Worm (Caenorhabditis elegans): ENCODE data around the gene H40L08.2.

DNA sequence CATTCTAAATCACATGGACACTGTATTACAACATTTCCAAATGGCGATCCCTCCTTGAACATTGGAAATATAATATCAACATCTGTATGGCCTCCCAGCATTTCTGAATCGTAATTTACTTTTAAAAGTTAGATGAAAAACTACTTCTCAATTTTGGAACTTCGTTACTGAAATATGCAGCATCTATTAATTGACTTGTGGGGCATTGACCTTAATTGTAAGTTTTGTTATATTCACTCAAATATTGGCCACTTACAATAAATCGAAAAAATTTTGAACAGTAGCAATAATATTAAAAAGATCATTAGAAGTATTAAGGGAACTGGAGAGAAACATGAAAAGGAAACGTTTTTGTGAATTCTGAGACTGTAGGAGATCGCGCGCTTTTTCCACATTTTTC is 8.3 kb downstream of the H40L08.2 start, which contains the start of gene mam-6:
- TF ChIP-seq nhr-11 (tag; optimal IDR thresholded peaks at IDR 0.05) (no peak), egl-27 (tag; optimal IDR thresholded peaks at IDR 0.05) (no peak), egl-5 (tag; optimal IDR thresholded peaks at IDR 0.05) (no peak), elt-2 (tag; optimal IDR thresholded peaks at IDR 0.05) (no peak), lin-39 (tag; optimal IDR thresholded peaks at IDR 0.05) (no peak), pqm-1 (tag; optimal IDR thresholded peaks at IDR 0.05) (no peak), nhr-237 (tag; optimal IDR thresholded peaks at IDR 0.05) (no peak), zag-1 (tag; optimal IDR thresholded peaks at IDR 0.05) (no peak)
